Fruit fly (Drosophila melanogaster) whole organism, embryonic: ENCODE data around the gene dao.

ENCODE experiments used
- BEAF-32 ChIP-seq: fragments of 200-800 bp; sonication (Bioruptor generic); optimal IDR thresholded peaks from 3 replicates; lab custom pipeline; 2017; ENCODE audit warnings: missing biosample characterization, missing genetic modification characterization, mild to moderate bottlenecking, moderate library complexity, missing genetic modification reagents
- CG10209 ChIP-seq: fragments of 200-800 bp; sonication (Bioruptor generic); optimal IDR thresholded peaks from 3 replicates; lab custom pipeline; 2017; ENCODE audit warnings: missing biosample characterization, mild to moderate bottlenecking, missing genetic modification characterization, missing genetic modification reagents
- CG12071 ChIP-seq: fragments of 200-800 bp; sonication (Bioruptor generic); optimal IDR thresholded peaks from 3 replicates; lab custom pipeline; 2018; ENCODE audit warnings: missing biosample characterization, mild to moderate bottlenecking, missing genetic modification characterization
- CG13287 ChIP-seq: fragments of 200-800 bp; sonication (Bioruptor generic); IDR thresholded peaks from 2 replicates; pipeline ENCODE4 v1.3.6; 2022; ENCODE audit warnings: missing biosample characterization, missing genetic modification characterization; ENCODE audit not compliant: partially characterized antibody
- CG13775 ChIP-seq: fragments of 200-800 bp; sonication (Bioruptor generic); optimal IDR thresholded peaks from 3 replicates; lab custom pipeline; 2017; ENCODE audit warnings: missing biosample characterization, mild to moderate bottlenecking, missing genetic modification characterization
- CG1529 ChIP-seq: fragments of 200-800 bp; sonication (Bioruptor generic); optimal IDR thresholded peaks from 3 replicates; lab custom pipeline; 2018; ENCODE audit warnings: missing biosample characterization, missing genetic modification characterization
- CG15514 ChIP-seq: fragments of 200-800 bp; sonication (Bioruptor generic); optimal IDR thresholded peaks from 3 replicates; lab custom pipeline; 2017; ENCODE audit warnings: missing biosample characterization, missing genetic modification characterization, mild to moderate bottlenecking, moderate library complexity, missing genetic modification reagents
- CG17912 ChIP-seq: fragments of 200-800 bp; sonication (Bioruptor generic); optimal IDR thresholded peaks from 2 replicates; lab custom pipeline; 2018; ENCODE audit warnings: missing biosample characterization, mild to moderate bottlenecking, missing genetic modification characterization
- CG2712 ChIP-seq: fragments of 200-800 bp; optimal IDR thresholded peaks from 3 replicates; lab custom pipeline; 2019; ENCODE audit warnings: missing biosample characterization, mild to moderate bottlenecking, missing genetic modification characterization, moderate library complexity
- CG30020 ChIP-seq: fragments of 200-800 bp; optimal IDR thresholded peaks from 2 replicates; lab custom pipeline; 2019; ENCODE audit warnings: missing biosample characterization, mild to moderate bottlenecking, missing genetic modification characterization, moderate library complexity
- CG30403 ChIP-seq: fragments of 200-800 bp; sonication (Bioruptor generic); optimal IDR thresholded peaks from 3 replicates; lab custom pipeline; 2016; ENCODE audit warnings: missing biosample characterization, missing genetic modification characterization
- CG31388 ChIP-seq: fragments of 200-800 bp; sonication (Bioruptor generic); optimal IDR thresholded peaks from 2 replicates; lab custom pipeline; 2016; ENCODE audit warnings: missing biosample characterization, missing genetic modification characterization
- CG3281 ChIP-seq: fragments of 200-800 bp; sonication (Bioruptor generic); optimal IDR thresholded peaks from 3 replicates; lab custom pipeline; 2017; ENCODE audit warnings: missing biosample characterization, mild to moderate bottlenecking, missing genetic modification characterization
- CG3407 ChIP-seq: fragments of 200-800 bp; sonication (Bioruptor generic); optimal IDR thresholded peaks from 2 replicates; lab custom pipeline; 2018; ENCODE audit warnings: missing biosample characterization, mild to moderate bottlenecking, missing genetic modification characterization
- CG3847 ChIP-seq: fragments of 200-800 bp; sonication (Bioruptor generic); IDR thresholded peaks from 2 replicates; pipeline ENCODE4 v1.3.6; 2022; ENCODE audit warnings: missing biosample characterization, missing genetic modification characterization
- CG4360 ChIP-seq: fragments of 200-800 bp; sonication (Bioruptor generic); IDR thresholded peaks from 2 replicates; pipeline ENCODE4 v1.3.6; 2022; ENCODE audit warnings: missing biosample characterization, missing genetic modification characterization
- CG6683 ChIP-seq: fragments of 200-800 bp; sonication (Bioruptor generic); optimal IDR thresholded peaks from 2 replicates; lab custom pipeline; 2017; ENCODE audit warnings: missing biosample characterization, mild to moderate bottlenecking, missing genetic modification characterization, missing genetic modification reagents
- CG7372 ChIP-seq: fragments of 200-800 bp; sonication (Bioruptor generic); IDR thresholded peaks from 2 replicates; pipeline ENCODE4 v1.3.6; 2022; ENCODE audit warnings: missing biosample characterization, missing genetic modification characterization
- CG7963 ChIP-seq: fragments of 200-800 bp; sonication (Bioruptor generic); IDR thresholded peaks from 3 replicates; pipeline ENCODE4 v1.3.6; 2022; ENCODE audit warnings: missing biosample characterization, missing genetic modification characterization; ENCODE audit not compliant: partially characterized antibody
- CG8359 ChIP-seq: fragments of 200-800 bp; sonication (Bioruptor generic); optimal IDR thresholded peaks from 2 replicates; lab custom pipeline; 2017; ENCODE audit warnings: missing biosample characterization, mild to moderate bottlenecking, missing genetic modification characterization, borderline replicate concordance
- CG9797 ChIP-seq: fragments of 200-800 bp; sonication (Bioruptor generic); optimal IDR thresholded peaks from 3 replicates; lab custom pipeline; 2018; ENCODE audit warnings: missing biosample characterization, mild to moderate bottlenecking, missing genetic modification characterization
- HmgZ ChIP-seq: fragments of 200-800 bp; sonication (Bioruptor generic); optimal IDR thresholded peaks from 2 replicates; lab custom pipeline; 2018; ENCODE audit warnings: missing biosample characterization, mild to moderate bottlenecking, missing genetic modification characterization
- Jarid2 ChIP-seq: fragments of 200-800 bp; sonication (Bioruptor generic); optimal IDR thresholded peaks from 3 replicates; lab custom pipeline; 2017; ENCODE audit warnings: mild to moderate bottlenecking, missing biosample characterization, missing genetic modification reagents, missing genetic modification characterization
- Lpt ChIP-seq: fragments of >200 bp; optimal IDR thresholded peaks from 2 replicates; lab custom pipeline; 2018; ENCODE audit warnings: missing biosample characterization, missing genetic modification characterization
- Meics ChIP-seq: fragments of 200-800 bp; sonication (Bioruptor generic); optimal IDR thresholded peaks from 2 replicates; lab custom pipeline; 2017; ENCODE audit warnings: missing biosample characterization, mild to moderate bottlenecking, missing genetic modification characterization
- NK7.1 ChIP-seq: fragments of 200-800 bp; sonication (Bioruptor generic); optimal IDR thresholded peaks from 3 replicates; lab custom pipeline; 2016; ENCODE audit warnings: missing biosample characterization, missing genetic modification characterization
- Nf-YC ChIP-seq: fragments of 200-800 bp; optimal IDR thresholded peaks from 3 replicates; lab custom pipeline; 2019; ENCODE audit warnings: missing biosample characterization, mild to moderate bottlenecking, missing genetic modification characterization, moderate library complexity
- Ptx1 ChIP-seq: fragments of 200-800 bp; sonication (Bioruptor generic); IDR thresholded peaks from 2 replicates; pipeline ENCODE4 v1.3.6; 2022; ENCODE audit warnings: missing biosample characterization, missing genetic modification characterization
- Usf ChIP-seq: fragments of 200-800 bp; sonication (Bioruptor generic); optimal IDR thresholded peaks from 2 replicates; lab custom pipeline; 2017; ENCODE audit warnings: missing genotype, missing biosample characterization, missing genetic modification characterization
- YL-1 ChIP-seq: fragments of 200-800 bp; sonication (Bioruptor generic); optimal IDR thresholded peaks from 3 replicates; lab custom pipeline; 2017; ENCODE audit warnings: missing biosample characterization, mild to moderate bottlenecking, missing genetic modification characterization
- ase ChIP-seq: fragments of 200-800 bp; sonication (Bioruptor generic); IDR thresholded peaks from 3 replicates; pipeline ENCODE4 v1.3.6; 2022; ENCODE audit warnings: missing biosample characterization, missing genetic modification characterization
- bab2 ChIP-seq: fragments of 200-800 bp; sonication (Bioruptor generic); optimal IDR thresholded peaks from 2 replicates; lab custom pipeline; 2016; ENCODE audit warnings: missing biosample characterization, missing genetic modification characterization
- crp ChIP-seq, 2 experiments: fragments of 200-800 bp; sonication (Bioruptor generic); optimal IDR thresholded peaks; 2 replicates in 1 of 2; 3 replicates in 1 of 2; lab custom pipeline; 2017; ENCODE audit warnings: missing biosample characterization in 2 of 2, missing genetic modification characterization in 2 of 2, mild to moderate bottlenecking in 1 of 2, moderate library complexity in 1 of 2
- dan ChIP-seq: fragments of 200-800 bp; sonication (Bioruptor generic); IDR thresholded peaks from 2 replicates; pipeline ENCODE4 v1.3.6; 2022; ENCODE audit warnings: missing biosample characterization, missing genetic modification characterization
- dmrt99B ChIP-seq: fragments of 200-800 bp; sonication (Bioruptor generic); optimal IDR thresholded peaks from 2 replicates; lab custom pipeline; 2018; ENCODE audit warnings: missing biosample characterization, mild to moderate bottlenecking, missing genetic modification characterization, moderate library complexity
- emc ChIP-seq: fragments of 200-800 bp; sonication (Bioruptor generic); optimal IDR thresholded peaks from 2 replicates; lab custom pipeline; 2016; ENCODE audit warnings: missing biosample characterization, missing genetic modification characterization
- ems ChIP-seq: fragments of 200-800 bp; sonication (Bioruptor generic); optimal IDR thresholded peaks from 3 replicates; lab custom pipeline; 2016; ENCODE audit warnings: missing biosample characterization, missing genetic modification characterization
- ftz-f1 ChIP-seq: fragments of 200-800 bp; sonication (Bioruptor generic); optimal IDR thresholded peaks from 2 replicates; lab custom pipeline; 2016; ENCODE audit warnings: missing biosample characterization, missing genetic modification characterization
- ken ChIP-seq: fragments of 200-800 bp; sonication (Bioruptor generic); IDR thresholded peaks from 3 replicates; pipeline ENCODE4 v1.3.6; 2022; ENCODE audit warnings: missing biosample characterization, missing genetic modification characterization
- klu ChIP-seq: fragments of 200-800 bp; sonication (Bioruptor generic); IDR thresholded peaks from 2 replicates; pipeline ENCODE4 v1.3.6; 2022; ENCODE audit warnings: missing biosample characterization, missing genetic modification characterization
- lab ChIP-seq: fragments of 200-800 bp; sonication (Bioruptor generic); optimal IDR thresholded peaks from 3 replicates; lab custom pipeline; 2017; ENCODE audit warnings: missing biosample characterization, missing genetic modification characterization, mild to moderate bottlenecking, moderate library complexity, missing genetic modification reagents
- luna ChIP-seq: fragments of 200-800 bp; sonication (Bioruptor generic); optimal IDR thresholded peaks from 2 replicates; lab custom pipeline; 2016; ENCODE audit warnings: missing biosample characterization, missing genetic modification characterization
- nerfin-1 ChIP-seq: fragments of 200-800 bp; sonication (Bioruptor generic); optimal IDR thresholded peaks from 3 replicates; lab custom pipeline; 2019; ENCODE audit warnings: missing biosample characterization, mild to moderate bottlenecking, missing genetic modification characterization, moderate library complexity
- nmo ChIP-seq: fragments of 200-800 bp; sonication (Bioruptor generic); optimal IDR thresholded peaks from 2 replicates; lab custom pipeline; 2018; ENCODE audit warnings: missing biosample characterization, mild to moderate bottlenecking, missing genetic modification characterization, moderate library complexity
- pros ChIP-seq: fragments of 200-800 bp; sonication (Bioruptor generic); optimal IDR thresholded peaks from 3 replicates; lab custom pipeline; 2019; ENCODE audit warnings: missing biosample characterization, mild to moderate bottlenecking, missing genetic modification characterization, moderate library complexity
- pzg ChIP-seq: fragments of 200-800 bp; sonication (Bioruptor generic); optimal IDR thresholded peaks from 3 replicates; lab custom pipeline; 2018; ENCODE audit warnings: missing biosample characterization, mild to moderate bottlenecking, missing genetic modification characterization, moderate library complexity
- repo ChIP-seq: fragments of 200-800 bp; sonication (Bioruptor generic); optimal IDR thresholded peaks from 2 replicates; lab custom pipeline; 2016; ENCODE audit warnings: missing biosample characterization, missing genetic modification characterization
- sd ChIP-seq: fragments of 200-800 bp; sonication (Bioruptor generic); optimal IDR thresholded peaks from 3 replicates; lab custom pipeline; 2018; ENCODE audit warnings: missing biosample characterization, mild to moderate bottlenecking, missing genetic modification characterization, moderate library complexity
- tna ChIP-seq: fragments of 200-800 bp; sonication (Bioruptor generic); IDR thresholded peaks from 2 replicates; pipeline ENCODE4 v1.3.6; 2022; ENCODE audit warnings: missing biosample characterization, missing genetic modification characterization; ENCODE audit not compliant: partially characterized antibody
- zen2 ChIP-seq: fragments of 200-800 bp; sonication (Bioruptor generic); IDR thresholded peaks from 3 replicates; pipeline ENCODE4 v1.3.6; 2022; ENCODE audit warnings: missing biosample characterization, missing genetic modification characterization; ENCODE audit not compliant: partially characterized antibody
- zfh2 ChIP-seq: fragments of 200-800 bp; sonication (Bioruptor generic); optimal IDR thresholded peaks from 2 replicates; lab custom pipeline; 2016; ENCODE audit warnings: missing biosample characterization, missing genetic modification characterization

dao gene

dm6 chr2L:15256249-15256648 lies 7.6 kb downstream of the dao start, which contains the start of the genes PolD3 and Uxt (continued):
- TF ChIP-seq CG17912 (GFP tag; lab: Kevin White, UChicago), result no peak
- no peak for TF ChIP-seq CG6683 (GFP tag; lab: Kevin White, UChicago)
- no peak for TF ChIP-seq lab (GFP tag; lab: Kevin White, UChicago)
- peak; percentile 34 for TF ChIP-seq YL-1 (GFP tag; lab: Kevin White, UChicago)
- TF ChIP-seq Usf (GFP tag; lab: Kevin White, UChicago), result no peak
- no peak for TF ChIP-seq CG12071 (GFP tag; lab: Kevin White, UChicago)
- TF ChIP-seq HmgZ, result peak; percentile 2
- no peak for TF ChIP-seq emc (GFP tag; lab: Kevin White, UChicago)
- no peak for TF ChIP-seq ftz-f1 (GFP tag; lab: Kevin White, UChicago)
- no peak for TF ChIP-seq pros (GFP tag; lab: Kevin White, UChicago)
- peak; percentile 36 for TF ChIP-seq pzg
- no peak for TF ChIP-seq ase (GFP tag; lab: Robert Waterston, UW)
- TF ChIP-seq nerfin-1, result no peak
- TF ChIP-seq CG3407 (GFP tag; lab: Kevin White, UChicago), result no peak
- no peak for TF ChIP-seq tna (GFP tag; lab: Robert Waterston, UW)
- TF ChIP-seq CG2712, result peak; percentile 11
- TF ChIP-seq Jarid2 (GFP tag; lab: Kevin White, UChicago), result no peak
- TF ChIP-seq CG30403, result no peak
- TF ChIP-seq NK7.1 (GFP tag; lab: Kevin White, UChicago), result no peak
- peak; percentile 11 for TF ChIP-seq CG9797
- no peak for TF ChIP-seq CG15514 (GFP tag; lab: Kevin White, UChicago)
- TF ChIP-seq ems (GFP tag; lab: Kevin White, UChicago), result no peak
- no peak for TF ChIP-seq luna (GFP tag; lab: Kevin White, UChicago)
- no peak for TF ChIP-seq crp (GFP tag; optimal IDR thresholded peaks at IDR 0.05; lab: Kevin White, UChicago)
- no peak for TF ChIP-seq CG7372
- no peak for TF ChIP-seq CG3281
- no peak for TF ChIP-seq CG10209 (GFP tag; lab: Kevin White, UChicago)
- no peak for TF ChIP-seq CG4360
- peak; percentile 27; the same call in 1 of the 2 replicates for TF ChIP-seq CG3847 (GFP tag; lab: Robert Waterston, UW)
- TF ChIP-seq CG8359 (GFP tag; lab: Kevin White, UChicago), result no peak
- TF ChIP-seq zfh2 (GFP tag; lab: Kevin White, UChicago), result no peak
- peak; percentile 57 for TF ChIP-seq nmo (GFP tag; lab: Kevin White, UChicago)
- no peak for TF ChIP-seq CG1529 (GFP tag; lab: Kevin White, UChicago)
- TF ChIP-seq zen2 (GFP tag; lab: Robert Waterston, UW), result no peak
- TF ChIP-seq ken, result no peak
- TF ChIP-seq Ptx1, result no peak
- TF ChIP-seq dmrt99B (tag; lab: Kevin White, UChicago), result no peak
- no peak for TF ChIP-seq sd
- no peak for TF ChIP-seq repo (GFP tag; lab: Kevin White, UChicago)
- peak; percentile 36 for TF ChIP-seq CG30020 (tag; lab: Kevin White, UChicago)
- no peak for TF ChIP-seq Meics (GFP tag; lab: Kevin White, UChicago)
- no peak for TF ChIP-seq Lpt (GFP tag; lab: Kevin White, UChicago)
- no peak for TF ChIP-seq bab2 (GFP tag; lab: Kevin White, UChicago)
- TF ChIP-seq klu (GFP tag; lab: Robert Waterston, UW), result no peak
- peak; percentile 52 for TF ChIP-seq BEAF-32 (GFP tag; lab: Kevin White, UChicago)
- TF ChIP-seq CG13775 (GFP tag; lab: Kevin White, UChicago), result no peak
- peak; percentile 60 for TF ChIP-seq CG13287 (GFP tag; lab: Robert Waterston, UW)
- no peak for TF ChIP-seq CG31388 (GFP tag; lab: Kevin White, UChicago)
- no peak for TF ChIP-seq CG7963 (GFP tag; lab: Robert Waterston, UW)
- TF ChIP-seq dan, result no peak
- TF ChIP-seq Nf-YC (tag; lab: Kevin White, UChicago), result peak; percentile 7
